Fruit fly (Drosophila melanogaster) whole organism, embryonic: Measurements from ENCODE around the gene schlank.

Source experiments
- CG10565 ChIP-seq: fragments of 200-800 bp; sonication (Bioruptor generic); optimal IDR thresholded peaks from 3 replicates; lab custom pipeline; 2016; ENCODE audit warnings: missing biosample characterization, mild to moderate bottlenecking, missing genetic modification characterization
- CG11085 ChIP-seq: fragments of 200-800 bp; sonication (Bioruptor generic); IDR thresholded peaks from 2 replicates; pipeline ENCODE4 v1.3.6; 2022; ENCODE audit warnings: missing biosample characterization, missing genetic modification characterization
- CG12391 ChIP-seq: fragments of 200-800 bp; sonication (Bioruptor generic); optimal IDR thresholded peaks from 3 replicates; lab custom pipeline; 2018; ENCODE audit warnings: missing biosample characterization, mild to moderate bottlenecking, missing genetic modification characterization, moderate library complexity
- CG12942 ChIP-seq: fragments of 200-800 bp; sonication (Bioruptor generic); optimal IDR thresholded peaks from 3 replicates; lab custom pipeline; 2016; ENCODE audit warnings: missing biosample characterization, missing genetic modification characterization
- CG13287 ChIP-seq: fragments of 200-800 bp; sonication (Bioruptor generic); IDR thresholded peaks from 2 replicates; pipeline ENCODE4 v1.3.6; 2022; ENCODE audit warnings: missing biosample characterization, missing genetic modification characterization; ENCODE audit not compliant: partially characterized antibody
- CG14710 ChIP-seq: fragments of 200-800 bp; sonication (Bioruptor generic); optimal IDR thresholded peaks from 3 replicates; lab custom pipeline; 2019; ENCODE audit warnings: missing biosample characterization, mild to moderate bottlenecking, missing genetic modification characterization, moderate library complexity
- CG15269 ChIP-seq: fragments of 200-800 bp; sonication (Bioruptor generic); optimal IDR thresholded peaks from 2 replicates; lab custom pipeline; 2018; ENCODE audit warnings: missing biosample characterization, mild to moderate bottlenecking, missing genetic modification characterization, moderate library complexity
- CG17361 ChIP-seq: fragments of 200-800 bp; sonication (Bioruptor generic); IDR thresholded peaks from 3 replicates; pipeline ENCODE4 v1.3.6; 2022; ENCODE audit warnings: missing biosample characterization, missing genetic modification characterization
- CG2889 ChIP-seq: fragments of 200-800 bp; sonication (Bioruptor generic); IDR thresholded peaks from 3 replicates; pipeline ENCODE4 v1.3.6; 2022; ENCODE audit warnings: missing biosample characterization, missing genetic modification characterization
- CG30403 ChIP-seq: fragments of 200-800 bp; sonication (Bioruptor generic); optimal IDR thresholded peaks from 3 replicates; lab custom pipeline; 2016; ENCODE audit warnings: missing biosample characterization, missing genetic modification characterization
- CG31224 ChIP-seq: fragments of 200-800 bp; sonication (Bioruptor generic); IDR thresholded peaks from 2 replicates; pipeline ENCODE4 v1.3.6; 2022; ENCODE audit warnings: missing biosample characterization, missing genetic modification characterization
- CG31441 ChIP-seq: fragments of 200-800 bp; sonication (Bioruptor generic); IDR thresholded peaks from 2 replicates; pipeline ENCODE4 v1.3.6; 2022; ENCODE audit warnings: missing biosample characterization, missing genetic modification characterization
- CG33557 ChIP-seq: fragments of 200-800 bp; sonication (Bioruptor generic); optimal IDR thresholded peaks from 2 replicates; lab custom pipeline; 2019; ENCODE audit warnings: missing biosample characterization, mild to moderate bottlenecking, missing genetic modification characterization, moderate library complexity
- CG3838 ChIP-seq: fragments of 200-800 bp; sonication (Bioruptor generic); optimal IDR thresholded peaks from 3 replicates; lab custom pipeline; 2016; ENCODE audit warnings: missing biosample characterization, missing genetic modification characterization
- CG6813 ChIP-seq: fragments of 200-800 bp; sonication (Bioruptor generic); optimal IDR thresholded peaks from 2 replicates; lab custom pipeline; 2017; ENCODE audit warnings: missing biosample characterization, missing genetic modification characterization, mild to moderate bottlenecking, moderate library complexity, missing genetic modification reagents
- CG7271 ChIP-seq: fragments of 200-800 bp; sonication (Bioruptor generic); optimal IDR thresholded peaks from 2 replicates; lab custom pipeline; 2018; ENCODE audit warnings: missing biosample characterization, mild to moderate bottlenecking, missing genetic modification characterization, moderate library complexity
- CG7372 ChIP-seq: fragments of 200-800 bp; sonication (Bioruptor generic); IDR thresholded peaks from 2 replicates; pipeline ENCODE4 v1.3.6; 2022; ENCODE audit warnings: missing biosample characterization, missing genetic modification characterization
- CG7556 ChIP-seq: fragments of 200-800 bp; sonication (Bioruptor generic); optimal IDR thresholded peaks from 2 replicates; lab custom pipeline; 2017; ENCODE audit warnings: missing biosample characterization, mild to moderate bottlenecking, missing genetic modification characterization
- CHES-1-like ChIP-seq: fragments of 200-800 bp; sonication (Bioruptor generic); optimal IDR thresholded peaks from 2 replicates; lab custom pipeline; 2016; ENCODE audit warnings: missing biosample characterization, missing genetic modification characterization
- CTCF ChIP-seq: fragments of 200-800 bp; sonication (Bioruptor generic); optimal IDR thresholded peaks from 2 replicates; lab custom pipeline; 2017; ENCODE audit warnings: missing biosample characterization, mild to moderate bottlenecking, missing genetic modification characterization, moderate library complexity
- D19B ChIP-seq: fragments of 200-800 bp; sonication (Bioruptor generic); optimal IDR thresholded peaks from 2 replicates; lab custom pipeline; 2017; ENCODE audit warnings: missing biosample characterization, mild to moderate bottlenecking, missing genetic modification characterization
- Fer3 ChIP-seq: fragments of 200-800 bp; sonication (Bioruptor generic); optimal IDR thresholded peaks from 2 replicates; lab custom pipeline; 2018; ENCODE audit warnings: missing biosample characterization, mild to moderate bottlenecking, missing genetic modification characterization, moderate library complexity
- HLH3B ChIP-seq: fragments of 200-800 bp; sonication (Bioruptor generic); IDR thresholded peaks from 2 replicates; pipeline ENCODE4 v1.3.6; 2022; ENCODE audit warnings: missing biosample characterization, missing genetic modification characterization
- HLH4C ChIP-seq: fragments of 200-800 bp; sonication (Bioruptor generic); IDR thresholded peaks from 3 replicates; pipeline ENCODE4 v1.3.6; 2022; ENCODE audit warnings: missing biosample characterization, missing genetic modification characterization; ENCODE audit not compliant: partially characterized antibody
- Mrtf ChIP-seq: fragments of 200-800 bp; sonication (Bioruptor generic); IDR thresholded peaks from 3 replicates; pipeline ENCODE4 v1.3.6; 2022; ENCODE audit warnings: missing biosample characterization, missing genetic modification characterization
- Xrp1 ChIP-seq: fragments of 200-800 bp; sonication (Bioruptor generic); IDR thresholded peaks from 2 replicates; pipeline ENCODE4 v1.3.6; 2022; ENCODE audit warnings: missing biosample characterization, missing genetic modification characterization
- YL-1 ChIP-seq: fragments of 200-800 bp; sonication (Bioruptor generic); optimal IDR thresholded peaks from 3 replicates; lab custom pipeline; 2017; ENCODE audit warnings: missing biosample characterization, mild to moderate bottlenecking, missing genetic modification characterization
- abd-A ChIP-seq: fragments of 200-800 bp; sonication (Bioruptor generic); optimal IDR thresholded peaks from 3 replicates; lab custom pipeline; 2019; ENCODE audit warnings: missing biosample characterization, mild to moderate bottlenecking, missing genetic modification characterization, moderate library complexity
- bsh ChIP-seq, 2 experiments: fragments of 200-800 bp; sonication (Bioruptor generic); optimal IDR thresholded peaks; 2 replicates each; lab custom pipeline; 2017 to 2018; ENCODE audit warnings: mild to moderate bottlenecking in 2 of 2, missing biosample characterization in 2 of 2, missing genetic modification characterization in 2 of 2, moderate library complexity in 1 of 2
- cato ChIP-seq: fragments of 200-800 bp; sonication (Bioruptor generic); optimal IDR thresholded peaks from 2 replicates; lab custom pipeline; 2016; ENCODE audit warnings: missing biosample characterization, missing genetic modification characterization, borderline replicate concordance
- chif ChIP-seq, 2 experiments: fragments of 200-800 bp; sonication (Bioruptor generic); optimal IDR thresholded peaks; 3 replicates each; lab custom pipeline; 2016; ENCODE audit warnings: missing biosample characterization in 2 of 2, missing genetic modification characterization in 2 of 2
- ci ChIP-seq: fragments of 200-800 bp; sonication (Bioruptor generic); IDR thresholded peaks from 3 replicates; pipeline ENCODE4 v1.3.6; 2022; ENCODE audit warnings: missing biosample characterization, missing genetic modification characterization
- fd96Cb ChIP-seq: fragments of 200-800 bp; sonication (Bioruptor generic); optimal IDR thresholded peaks from 2 replicates; lab custom pipeline; 2018; ENCODE audit warnings: missing biosample characterization, mild to moderate bottlenecking, missing genetic modification characterization, moderate library complexity
- gfzf ChIP-seq: fragments of 200-800 bp; sonication (Bioruptor generic); optimal IDR thresholded peaks from 2 replicates; lab custom pipeline; 2016; ENCODE audit warnings: missing biosample characterization, mild to moderate bottlenecking, missing genetic modification characterization, moderate library complexity
- ind ChIP-seq: fragments of 200-800 bp; sonication (Bioruptor generic); optimal IDR thresholded peaks from 3 replicates; lab custom pipeline; 2016; ENCODE audit warnings: missing biosample characterization, missing genetic modification characterization
- jumu ChIP-seq: fragments of 200-800 bp; sonication (Bioruptor generic); optimal IDR thresholded peaks from 3 replicates; lab custom pipeline; 2016; ENCODE audit warnings: missing biosample characterization, missing genetic modification characterization
- lab ChIP-seq: fragments of 200-800 bp; sonication (Bioruptor generic); optimal IDR thresholded peaks from 3 replicates; lab custom pipeline; 2017; ENCODE audit warnings: missing biosample characterization, missing genetic modification characterization, mild to moderate bottlenecking, moderate library complexity, missing genetic modification reagents
- lilli ChIP-seq: fragments of 200-800 bp; sonication (Bioruptor generic); optimal IDR thresholded peaks from 3 replicates; lab custom pipeline; 2016; ENCODE audit warnings: missing biosample characterization, missing genetic modification characterization
- mam ChIP-seq: fragments of 200-800 bp; sonication (Bioruptor generic); optimal IDR thresholded peaks from 3 replicates; lab custom pipeline; 2016; ENCODE audit warnings: missing biosample characterization, missing genetic modification characterization
- mirr ChIP-seq: fragments of 200-800 bp; sonication (Bioruptor generic); optimal IDR thresholded peaks from 3 replicates; lab custom pipeline; 2018; ENCODE audit warnings: missing biosample characterization, mild to moderate bottlenecking, missing genetic modification characterization
- nmo ChIP-seq: fragments of 200-800 bp; sonication (Bioruptor generic); optimal IDR thresholded peaks from 2 replicates; lab custom pipeline; 2018; ENCODE audit warnings: missing biosample characterization, mild to moderate bottlenecking, missing genetic modification characterization, moderate library complexity
- org-1 ChIP-seq: fragments of 200-800 bp; sonication (Bioruptor generic); optimal IDR thresholded peaks from 2 replicates; lab custom pipeline; 2017; ENCODE audit warnings: missing biosample characterization, missing genetic modification characterization
- prd ChIP-seq, 3 experiments: fragments of >200 bp in 2 of 3; fragments of 200-800 bp in 1 of 3; sonication (Bioruptor generic) in 1 of 3; optimal IDR thresholded peaks in 2 of 3; IDR thresholded peaks in 1 of 3; 2 replicates in 2 of 3; 3 replicates in 1 of 3; pipeline versions ENCODE4 v1.3.6 to Lab custom; 2017 to 2022; ENCODE audit warnings: missing biosample characterization in 1 of 3, missing genetic modification characterization in 1 of 3
- schlank ChIP-seq: fragments of 200-800 bp; sonication (Bioruptor generic); optimal IDR thresholded peaks from 2 replicates; lab custom pipeline; 2018; ENCODE audit warnings: missing biosample characterization, mild to moderate bottlenecking, missing genetic modification characterization
- sens ChIP-seq: fragments of 200-800 bp; sonication (Bioruptor generic); peaks from one replicate; lab custom pipeline; 2016; ENCODE audit warnings: missing biosample characterization, missing genetic modification characterization
- seq ChIP-seq: fragments of 200-800 bp; sonication (Bioruptor generic); IDR thresholded peaks from 2 replicates; pipeline ENCODE4 v1.3.6; 2022; ENCODE audit warnings: missing biosample characterization, missing genetic modification characterization
- shn ChIP-seq: fragments of 200-800 bp; sonication (Bioruptor generic); optimal IDR thresholded peaks from 3 replicates; lab custom pipeline; 2016; ENCODE audit warnings: missing biosample characterization, missing genetic modification characterization
- slbo ChIP-seq: fragments of 200-800 bp; sonication (Bioruptor generic); IDR thresholded peaks from 2 replicates; pipeline ENCODE4 v1.3.6; 2022; ENCODE audit warnings: missing biosample characterization, missing genetic modification characterization
- stc ChIP-seq: fragments of 200-800 bp; sonication (Bioruptor generic); IDR thresholded peaks from 2 replicates; pipeline ENCODE4 v1.3.6; 2022; ENCODE audit warnings: missing biosample characterization, missing genetic modification characterization
- ttk ChIP-seq: fragments of 200-800 bp; sonication (Bioruptor generic); IDR thresholded peaks from 2 replicates; pipeline ENCODE4 v2.1.2; 2022; ENCODE audit warnings: missing biosample characterization, missing genetic modification characterization
- zfh1 ChIP-seq: fragments of 200-800 bp; sonication (Bioruptor generic); IDR thresholded peaks from 3 replicates; pipeline ENCODE4 v1.3.6; 2022; ENCODE audit warnings: missing biosample characterization, missing genetic modification characterization

schlank gene

dm6 chrX:6311516-6311915 is 44.5 kb upstream of the schlank start (continued):
- peak; percentile 49 for TF ChIP-seq lab
- no peak for TF ChIP-seq YL-1 (GFP tag; lab: Kevin White, UChicago)
- no peak for TF ChIP-seq CG2889 (GFP tag; lab: Robert Waterston, UW)
- TF ChIP-seq CG31224 (GFP tag; lab: Robert Waterston, UW) = no peak
- TF ChIP-seq Xrp1 = 0 out of 2 replicates have a peak, but pooled peaks have one; percentile 28
- peak; percentile 11 for TF ChIP-seq CG12391 (tag; lab: Kevin White, UChicago)
- no peak for TF ChIP-seq CG3838
- TF ChIP-seq CTCF = no peak
- TF ChIP-seq fd96Cb (tag; lab: Kevin White, UChicago) = peak; percentile 22
- no peak for TF ChIP-seq prd (optimal IDR thresholded peaks at IDR 0.05; lab: Kevin White, UChicago)
- TF ChIP-seq prd (GFP tag; IDR thresholded peaks at IDR 0.05; lab: Robert Waterston, UW) = peak; percentile 26; the same call in 1 of the 3 replicates
- TF ChIP-seq chif (GFP tag; optimal IDR thresholded peaks at IDR 0.05; lab: Kevin White, UChicago) = no peak
- no peak for TF ChIP-seq CG31441 (GFP tag; lab: Robert Waterston, UW)
- peak; percentile 8 for TF ChIP-seq CG15269 (tag; lab: Kevin White, UChicago)
- TF ChIP-seq zfh1 (GFP tag; lab: Robert Waterston, UW) = peak; percentile 55; the same call in 2 of the 3 replicates
- peak; percentile 34; the same call in 1 of the 2 replicates for TF ChIP-seq ttk (GFP tag; lab: Robert Waterston, UW)
- TF ChIP-seq stc (GFP tag; lab: Robert Waterston, UW) = no peak
- TF ChIP-seq ci (GFP tag; lab: Robert Waterston, UW) = peak; percentile 22; the same call in 1 of the 3 replicates
- TF ChIP-seq HLH3B = 0 out of 2 replicates have a peak, but pooled peaks have one; percentile 24
- TF ChIP-seq CG11085 (GFP tag; lab: Robert Waterston, UW) = no peak
- TF ChIP-seq mam (GFP tag; lab: Kevin White, UChicago) = no peak
- TF ChIP-seq nmo (GFP tag; lab: Kevin White, UChicago) = peak; percentile 36
- TF ChIP-seq CG12942 = no peak
- no peak for TF ChIP-seq CG6813
- TF ChIP-seq CG7556 (GFP tag; lab: Kevin White, UChicago) = peak; percentile 18
- TF ChIP-seq CG7372 (GFP tag; lab: Robert Waterston, UW) = no peak
- TF ChIP-seq sens = peak; percentile 71
- 0 out of 2 replicates have a peak, but pooled peaks have one; percentile 41 for TF ChIP-seq slbo
- no peak for TF ChIP-seq Fer3
- 0 out of 3 replicates have a peak, but pooled peaks have one; percentile 22 for TF ChIP-seq CG17361 (GFP tag; lab: Robert Waterston, UW)
- no peak for TF ChIP-seq seq
- TF ChIP-seq HLH4C (GFP tag; lab: Robert Waterston, UW) = no peak
- TF ChIP-seq D19B (GFP tag; lab: Kevin White, UChicago) = no peak
- TF ChIP-seq cato (GFP tag; lab: Kevin White, UChicago) = no peak
- no peak for TF ChIP-seq CG33557 (GFP tag; lab: Kevin White, UChicago)
- TF ChIP-seq CG13287 (GFP tag; lab: Robert Waterston, UW) = no peak
- peak; percentile 1 for TF ChIP-seq lilli (GFP tag; lab: Kevin White, UChicago)
- no peak for TF ChIP-seq Mrtf
- no peak for TF ChIP-seq CG14710 (tag; lab: Kevin White, UChicago)
- peak; percentile 22 for TF ChIP-seq ind (GFP tag; lab: Kevin White, UChicago)
- TF ChIP-seq schlank = no peak
- TF ChIP-seq org-1 (GFP tag; lab: Kevin White, UChicago) = no peak
- TF ChIP-seq bsh (GFP tag; optimal IDR thresholded peaks at IDR 0.05; lab: Kevin White, UChicago) = peak in 1 of 2 experiments; percentile 29
- TF ChIP-seq jumu (GFP tag; lab: Kevin White, UChicago) = no peak
- no peak for TF ChIP-seq CHES-1-like (GFP tag; lab: Kevin White, UChicago)
- TF ChIP-seq abd-A (tag; lab: Kevin White, UChicago) = peak; percentile 51
- no peak for TF ChIP-seq shn
- no peak for TF ChIP-seq CG10565 (GFP tag; lab: Kevin White, UChicago)
- TF ChIP-seq mirr (GFP tag; lab: Kevin White, UChicago) = no peak
- no peak for TF ChIP-seq gfzf
- TF ChIP-seq CG30403 = peak; percentile 15
- no peak for TF ChIP-seq CG7271 (tag; lab: Kevin White, UChicago)
